Worm (Caenorhabditis elegans): ENCODE measurements around the gene zfp-2.

ce11 chrII:9560895-9561294 lies 3.4 kb downstream of the zfp-2 start:
- TF ChIP-seq ref-2 (tag; optimal IDR thresholded peaks at IDR 0.05): no peak
- TF ChIP-seq pha-2 (tag; optimal IDR thresholded peaks at IDR 0.05): no peak
- no peak for TF ChIP-seq syd-9 (tag; optimal IDR thresholded peaks at IDR 0.05)
- TF ChIP-seq unc-55 (GFP tag; optimal IDR thresholded peaks at IDR 0.05): no peak
- TF ChIP-seq hlh-15 (tag; optimal IDR thresholded peaks at IDR 0.05): no peak
- TF ChIP-seq zip-5 (tag; optimal IDR thresholded peaks at IDR 0.05): no peak
- no peak for TF ChIP-seq hlh-6 (tag; optimal IDR thresholded peaks at IDR 0.05)
- TF ChIP-seq pax-1 (tag; optimal IDR thresholded peaks at IDR 0.05): no peak
- TF ChIP-seq sox-2 (GFP tag; IDR thresholded peaks at IDR 0.05): no peak
- no peak for TF ChIP-seq hlh-8 (tag; optimal IDR thresholded peaks at IDR 0.05)
